Worm (Caenorhabditis elegans) whole organism, late embryonic: ENCODE data around the gene T04C12.11.
A peak's percentile ranks its signal among the peaks of the same experiment; 100 is the strongest.

ENCODE experiments used
- C08G9.2 ChIP-seq: sonication (generic microtip); optimal IDR thresholded peaks from 2 replicates; lab custom pipeline; 2016; ENCODE audit warnings: mild to moderate bottlenecking, missing genetic modification characterization, moderate library complexity, missing compliant biosample characterization
- F13H6.1 ChIP-seq: sonication (generic microtip); optimal IDR thresholded peaks from 2 replicates; lab custom pipeline; 2016; ENCODE audit warnings: missing genetic modification characterization, missing compliant biosample characterization
- K02D7.2 ChIP-seq: sonication (generic microtip); optimal IDR thresholded peaks from 2 replicates; lab custom pipeline; 2017; ENCODE audit warnings: mild to moderate bottlenecking, missing genetic modification characterization, missing compliant biosample characterization
- K09A11.1 ChIP-seq: sonication (generic microtip); optimal IDR thresholded peaks from 2 replicates; lab custom pipeline; 2017; ENCODE audit warnings: antibody characterized with exemption, mild to moderate bottlenecking, missing genetic modification characterization, missing compliant biosample characterization; ENCODE audit not compliant: insufficient read depth
- Y22D7AL.16 ChIP-seq: sonication (generic microtip); optimal IDR thresholded peaks from 2 replicates; lab custom pipeline; 2016; ENCODE audit warnings: missing genetic modification characterization, missing compliant biosample characterization
- ceh-18 ChIP-seq: sonication (generic microtip); optimal IDR thresholded peaks from 2 replicates; lab custom pipeline; 2016; ENCODE audit warnings: missing genetic modification characterization, missing compliant biosample characterization
- ceh-2 ChIP-seq: sonication (generic microtip); optimal IDR thresholded peaks from 2 replicates; lab custom pipeline; 2016; ENCODE audit warnings: missing genotype, missing genetic modification characterization, missing compliant biosample characterization
- ceh-31 ChIP-seq: sonication (generic microtip); optimal IDR thresholded peaks from 2 replicates; lab custom pipeline; 2016; ENCODE audit warnings: missing genetic modification characterization, missing compliant biosample characterization
- ceh-45 ChIP-seq: fragments of 200-800 bp; sonication (Bioruptor generic); IDR thresholded peaks from 2 replicates; pipeline ENCODE4 v1.3.6; 2022; ENCODE audit warnings: missing genetic modification reagents, missing genetic modification characterization, missing compliant biosample characterization
- ceh-6 ChIP-seq: fragments of 200-800 bp; sonication (Bioruptor generic); optimal IDR thresholded peaks from 2 replicates; lab custom pipeline; 2018; ENCODE audit warnings: mild to moderate bottlenecking, missing genetic modification characterization, missing compliant biosample characterization
- ceh-9 ChIP-seq: sonication (generic microtip); optimal IDR thresholded peaks from 2 replicates; lab custom pipeline; 2016; ENCODE audit warnings: mild to moderate bottlenecking, missing genetic modification characterization, inconsistent platforms, missing compliant biosample characterization
- dmd-4 ChIP-seq: sonication (generic microtip); optimal IDR thresholded peaks from 2 replicates; lab custom pipeline; 2016; ENCODE audit warnings: borderline replicate concordance, missing genetic modification characterization, missing compliant biosample characterization
- dve-1 ChIP-seq: sonication (generic microtip); optimal IDR thresholded peaks from 2 replicates; lab custom pipeline; 2017; ENCODE audit warnings: antibody characterized with exemption, mild to moderate bottlenecking, missing genetic modification characterization, missing compliant biosample characterization
- elt-2 ChIP-seq: sonication (generic microtip); optimal IDR thresholded peaks from 2 replicates; lab custom pipeline; 2016; ENCODE audit warnings: missing genetic modification reagents, missing genetic modification characterization, missing compliant biosample characterization
- elt-4 ChIP-seq: sonication (generic microtip); optimal IDR thresholded peaks from 2 replicates; lab custom pipeline; 2016; ENCODE audit warnings: missing genetic modification characterization, missing compliant biosample characterization
- ets-4 ChIP-seq: sonication (generic microtip); optimal IDR thresholded peaks from 2 replicates; lab custom pipeline; 2016; ENCODE audit warnings: missing genetic modification characterization, missing compliant biosample characterization
- eyg-1 ChIP-seq: sonication (generic microtip); optimal IDR thresholded peaks from 2 replicates; lab custom pipeline; 2016; ENCODE audit warnings: missing genotype, missing genetic modification characterization, missing compliant biosample characterization
- fkh-6 ChIP-seq: sonication (generic microtip); optimal IDR thresholded peaks from 2 replicates; lab custom pipeline; 2016; ENCODE audit warnings: missing genetic modification characterization, missing compliant biosample characterization
- hlh-13 ChIP-seq: fragments of 200-800 bp; sonication (Bioruptor generic); optimal IDR thresholded peaks from 2 replicates; lab custom pipeline; 2018; ENCODE audit warnings: mild to moderate bottlenecking, missing genetic modification characterization, missing compliant biosample characterization
- hlh-15 ChIP-seq: sonication (generic microtip); optimal IDR thresholded peaks from 2 replicates; lab custom pipeline; 2016; ENCODE audit warnings: missing genetic modification characterization, missing compliant biosample characterization
- hlh-30 ChIP-seq: sonication (generic microtip); optimal IDR thresholded peaks from 2 replicates; lab custom pipeline; 2017; ENCODE audit warnings: antibody characterized with exemption, missing genetic modification characterization, missing compliant biosample characterization; ENCODE audit not compliant: insufficient read depth
- hlh-6 ChIP-seq: sonication (generic microtip); optimal IDR thresholded peaks from 2 replicates; lab custom pipeline; 2016; ENCODE audit warnings: missing genotype, missing genetic modification characterization, missing compliant biosample characterization
- hlh-8 ChIP-seq: sonication (generic microtip); optimal IDR thresholded peaks from 2 replicates; lab custom pipeline; 2016; ENCODE audit warnings: missing genotype, missing genetic modification characterization, missing compliant biosample characterization
- nfya-1 ChIP-seq: sonication (generic microtip); optimal IDR thresholded peaks from 2 replicates; lab custom pipeline; 2017; ENCODE audit warnings: missing genetic modification characterization, mild to moderate bottlenecking, missing compliant biosample characterization, antibody characterized with exemption, moderate library complexity
- nhr-11 ChIP-seq: fragments of 150-350 bp; optimal IDR thresholded peaks from 2 replicates; lab custom pipeline; 2014; ENCODE audit warnings: missing biosample characterization, missing genetic modification characterization
- nhr-232 ChIP-seq: sonication (generic microtip); optimal IDR thresholded peaks from 2 replicates; lab custom pipeline; 2016; ENCODE audit warnings: missing genetic modification characterization, missing compliant biosample characterization
- npax-4 ChIP-seq: sonication (generic microtip); optimal IDR thresholded peaks from 2 replicates; lab custom pipeline; 2016; ENCODE audit warnings: missing genetic modification characterization, missing compliant biosample characterization
- odd-2 ChIP-seq: sonication (generic microtip); optimal IDR thresholded peaks from 2 replicates; lab custom pipeline; 2017; ENCODE audit warnings: antibody characterized with exemption, mild to moderate bottlenecking, missing genetic modification characterization, missing compliant biosample characterization
- pag-3 ChIP-seq: sonication (generic microtip); optimal IDR thresholded peaks from 2 replicates; lab custom pipeline; 2016; ENCODE audit warnings: missing compliant biosample characterization, missing genetic modification characterization, borderline replicate concordance
- pat-9 ChIP-seq: fragments of 200-800 bp; sonication (Bioruptor generic); optimal IDR thresholded peaks from 2 replicates; lab custom pipeline; 2018; ENCODE audit warnings: mild to moderate bottlenecking, missing genetic modification characterization, moderate library complexity, missing compliant biosample characterization
- pha-2 ChIP-seq: sonication (generic microtip); optimal IDR thresholded peaks from 2 replicates; lab custom pipeline; 2017; ENCODE audit warnings: mild to moderate bottlenecking, missing genetic modification characterization, missing compliant biosample characterization
- pha-4 ChIP-seq: fragments of 150-350 bp; optimal IDR thresholded peaks from 2 replicates; lab custom pipeline; 2018; ENCODE audit warnings: missing biosample characterization, missing genetic modification reagents, missing genetic modification characterization
- ref-2 ChIP-seq: sonication (generic microtip); optimal IDR thresholded peaks from 2 replicates; lab custom pipeline; 2016; ENCODE audit warnings: missing genetic modification characterization, missing compliant biosample characterization
- rnt-1 ChIP-seq: sonication (generic microtip); optimal IDR thresholded peaks from 2 replicates; lab custom pipeline; 2016; ENCODE audit warnings: missing genetic modification characterization, missing compliant biosample characterization
- sdc-2 ChIP-seq: sonication (generic microtip); optimal IDR thresholded peaks from 2 replicates; lab custom pipeline; 2016; ENCODE audit warnings: missing genotype, missing genetic modification characterization, missing compliant biosample characterization
- sox-2 ChIP-seq: fragments of 200-800 bp; sonication (Bioruptor generic); IDR thresholded peaks from 2 replicates; pipeline ENCODE4 v1.3.6; 2022; ENCODE audit warnings: missing genetic modification reagents, missing genetic modification characterization, missing compliant biosample characterization
- tbx-2 ChIP-seq: sonication (generic microtip); optimal IDR thresholded peaks from 2 replicates; lab custom pipeline; 2016; ENCODE audit warnings: missing genetic modification characterization, missing compliant biosample characterization
- ttx-3 ChIP-seq: sonication (generic microtip); optimal IDR thresholded peaks from 2 replicates; lab custom pipeline; 2016; ENCODE audit warnings: missing genetic modification reagents, missing genetic modification characterization, missing compliant biosample characterization
- unc-55 ChIP-seq: sonication (generic microtip); optimal IDR thresholded peaks from 2 replicates; lab custom pipeline; 2017; ENCODE audit warnings: missing biosample characterization, missing genetic modification reagents, missing genetic modification characterization
- zip-5 ChIP-seq: sonication (generic microtip); optimal IDR thresholded peaks from 2 replicates; lab custom pipeline; 2016; ENCODE audit warnings: missing genetic modification characterization, missing compliant biosample characterization

T04C12.11 gene

DNA sequence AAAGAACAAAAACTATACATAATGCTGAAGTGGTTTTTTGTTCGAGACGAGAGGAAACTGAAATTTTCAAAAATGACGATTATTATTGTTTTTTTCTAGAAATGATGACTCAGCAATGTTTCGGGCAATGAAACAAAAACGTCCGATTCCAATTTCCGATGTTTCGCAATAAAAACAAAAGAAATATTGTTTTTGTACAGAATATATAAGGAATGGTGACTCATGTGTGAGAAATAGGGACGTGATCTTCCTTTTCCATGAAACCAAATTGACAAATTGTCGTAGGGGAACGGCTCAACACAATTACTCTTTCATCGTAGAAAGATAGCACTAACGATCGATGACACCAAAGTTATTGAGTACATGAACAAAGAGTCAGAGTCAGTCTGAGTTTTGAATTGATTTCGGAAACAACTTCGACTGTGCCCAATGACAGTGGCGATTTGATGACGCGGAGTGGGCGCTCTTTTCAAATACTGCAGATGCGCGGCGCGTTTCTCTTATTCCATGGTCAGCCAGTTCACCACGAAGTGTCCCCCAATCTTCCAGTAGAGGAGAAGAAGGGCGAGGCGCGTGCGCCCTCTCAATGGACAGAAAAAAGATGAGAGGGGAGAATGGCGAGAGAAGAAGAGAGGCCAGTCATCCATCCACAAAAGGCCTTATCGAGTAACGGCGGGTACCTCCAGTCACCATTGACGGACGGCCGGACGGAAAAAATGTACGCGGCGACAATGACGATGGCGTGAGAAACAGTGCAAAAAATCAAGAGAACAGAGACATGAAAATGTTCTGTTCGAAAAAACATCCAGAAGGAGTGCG lies 15.3 kb upstream of the T04C12.11 start (continued):
- TF ChIP-seq ceh-45 (GFP tag; lab: Robert Waterston, UW) (no peak), pag-3 (no peak), hlh-15 (no peak), fkh-6 (tag; lab: Kevin White, UChicago) (no peak), hlh-8 (tag; lab: Kevin White, UChicago) (no peak), dve-1 (tag; lab: Kevin White, UChicago) (no peak), unc-55 (GFP tag; lab: Kevin White, UChicago) (no peak), K09A11.1 (tag; lab: Kevin White, UChicago) (no peak), K02D7.2 (tag; lab: Kevin White, UChicago) (no peak), F13H6.1 (no peak), elt-2 (tag; lab: Kevin White, UChicago) (no peak), tbx-2 (no peak), rnt-1 (tag; lab: Kevin White, UChicago) (no peak), Y22D7AL.16 (no peak), sox-2 (GFP tag; lab: Robert Waterston, UW) (no peak), ceh-31 (tag; lab: Kevin White, UChicago) (peak; percentile 31), nhr-11 (no peak), ttx-3 (tag; lab: Kevin White, UChicago) (no peak), nhr-232 (no peak), elt-4 (tag; lab: Kevin White, UChicago) (peak; percentile 54), hlh-6 (peak; percentile 32), zip-5 (tag; lab: Kevin White, UChicago) (no peak), ets-4 (tag; lab: Kevin White, UChicago) (no peak), hlh-13 (GFP tag; lab: Kevin White, UChicago) (no peak), C08G9.2 (no peak), sdc-2 (tag; lab: Kevin White, UChicago) (peak; percentile 26), ceh-2 (no peak), ceh-9 (no peak), ceh-6 (GFP tag; lab: Kevin White, UChicago) (no peak), odd-2 (no peak), npax-4 (tag; lab: Kevin White, UChicago) (no peak), pat-9 (no peak)

- TF ChIP-seq eyg-1 (tag; lab: Kevin White, UChicago) (no peak), unc-55 (GFP tag; lab: Kevin White, UChicago) (peak; percentile 27), dmd-4 (tag; lab: Kevin White, UChicago) (no peak), odd-2 (no peak), pha-2 (tag; lab: Kevin White, UChicago) (no peak), fkh-6 (tag; lab: Kevin White, UChicago) (no peak), pha-4 (tag; lab: Kevin White, UChicago) (no peak), nfya-1 (tag; lab: Kevin White, UChicago) (peak; percentile 53), ref-2 (tag; lab: Kevin White, UChicago) (no peak), hlh-30 (tag; lab: Kevin White, UChicago) (no peak), ceh-9 (no peak), ceh-18 (tag; lab: Kevin White, UChicago) (peak; percentile 92), rnt-1 (tag; lab: Kevin White, UChicago) (peak; percentile 67), hlh-8 (tag; lab: Kevin White, UChicago) (no peak), elt-2 (tag; lab: Kevin White, UChicago) (no peak)
Measured at ce11 chrV:11074448-11074847, 14.4 kb upstream of the T04C12.11 start, which contains the start of gene act-3. Gene act-3 (minus strand): TSS chrV:11074498.
